Fruit fly (Drosophila melanogaster): ENCODE data around the gene Ir76a.

The Ir76a gene

DNA sequence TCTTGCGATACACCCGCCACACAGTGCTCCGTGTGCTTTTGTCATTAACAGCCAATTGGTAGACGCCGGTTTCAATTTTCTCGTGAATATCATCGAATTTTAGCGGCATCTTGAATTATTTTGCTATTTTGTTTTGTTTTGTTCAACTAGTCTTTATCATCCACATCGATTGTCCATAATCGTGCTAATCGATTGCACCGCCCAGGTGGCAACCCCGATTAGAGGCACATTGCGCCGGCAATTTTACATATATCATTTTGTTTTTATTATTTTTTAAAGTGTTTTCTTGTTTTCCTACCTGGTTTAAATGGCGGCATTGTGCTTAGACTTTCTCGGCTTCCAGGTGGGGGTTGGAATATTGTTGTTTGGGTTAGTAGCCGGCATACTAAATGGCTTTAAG is 6.8 kb downstream of the Ir76a start, which contains the start of gene CG34116 (continued):
- TF ChIP-seq Ada2b (GFP tag; IDR thresholded peaks at IDR 0.05) (no peak), ind (GFP tag; optimal IDR thresholded peaks at IDR 0.05) (no peak), CG11695 (GFP tag; IDR thresholded peaks at IDR 0.05) (no peak), hkb (optimal IDR thresholded peaks at IDR 0.05) (no peak), hkb (GFP tag; IDR thresholded peaks at IDR 0.05) (no peak), CG15514 (GFP tag; optimal IDR thresholded peaks at IDR 0.05) (no peak), gt (GFP tag; IDR thresholded peaks at IDR 0.05) (no peak), Ets65A (GFP tag) (peak; percentile 38), CG14014 (GFP tag; IDR thresholded peaks at IDR 0.05) (no peak), unc-4 (GFP tag; IDR thresholded peaks at IDR 0.05; ENCODE audit: partially characterized antibody) (peak; percentile 57; the same call in 1 of the 2 replicates), yki (optimal IDR thresholded peaks at IDR 0.05) (no peak), CG4404 (GFP tag; IDR thresholded peaks at IDR 0.05) (no peak), Atf3 (GFP tag; optimal IDR thresholded peaks at IDR 0.05) (no peak), sqz (GFP tag; optimal IDR thresholded peaks at IDR 0.05) (no peak), Mrtf (GFP tag; IDR thresholded peaks at IDR 0.05) (no peak), CG8765 (GFP tag; IDR thresholded peaks at IDR 0.05) (no peak), CG6791 (GFP tag; IDR thresholded peaks at IDR 0.05; ENCODE audit: partially characterized antibody) (peak; percentile 84), HmgZ (tag; optimal IDR thresholded peaks at IDR 0.05) (no peak), Camta (GFP tag; optimal IDR thresholded peaks at IDR 0.05) (no peak), Mad (GFP tag; optimal IDR thresholded peaks at IDR 0.05) (no peak), Six4 (GFP tag; optimal IDR thresholded peaks at IDR 0.05) (no peak), H2.0 (GFP tag; IDR thresholded peaks at IDR 0.05) (no peak), CG32767 (GFP tag; IDR thresholded peaks at IDR 0.05) (no peak), NC2β (GFP tag; optimal IDR thresholded peaks at IDR 0.05) (no peak), CG13424 (tag; optimal IDR thresholded peaks at IDR 0.05) (no peak), mam (GFP tag; optimal IDR thresholded peaks at IDR 0.05) (no peak), CG5180 (GFP tag; optimal IDR thresholded peaks at IDR 0.05) (no peak), Bdp1 (GFP tag; optimal IDR thresholded peaks at IDR 0.05) (no peak), D19B (GFP tag; optimal IDR thresholded peaks at IDR 0.05) (no peak), odd (GFP tag; optimal IDR thresholded peaks at IDR 0.05) (no peak), inv (GFP tag; IDR thresholded peaks at IDR 0.05; ENCODE audit: partially characterized antibody) (peak; percentile 41; the same call in 1 of the 2 replicates), gfzf (GFP tag; optimal IDR thresholded peaks at IDR 0.05) (no peak), ftz-f1 (GFP tag; optimal IDR thresholded peaks at IDR 0.05) (no peak), CG18764 (GFP tag; optimal IDR thresholded peaks at IDR 0.05) (no peak), CG6175 (GFP tag; IDR thresholded peaks at IDR 0.05) (no peak), CG30020 (tag; optimal IDR thresholded peaks at IDR 0.05) (no peak), Tbp (GFP tag; optimal IDR thresholded peaks at IDR 0.05) (no peak), HLH54F (GFP tag; optimal IDR thresholded peaks at IDR 0.05) (no peak), CG1529 (GFP tag; optimal IDR thresholded peaks at IDR 0.05) (no peak), Rfx (GFP tag; IDR thresholded peaks at IDR 0.05) (no peak), bbx (GFP tag; IDR thresholded peaks at IDR 0.05; ENCODE audit: partially characterized antibody) (peak; percentile 73), Adf1 (GFP tag; IDR thresholded peaks at IDR 0.05) (no peak), CG17802 (tag; optimal IDR thresholded peaks at IDR 0.05) (no peak), NfI (GFP tag; optimal IDR thresholded peaks at IDR 0.05) (no peak), Hr3 (GFP tag; optimal IDR thresholded peaks at IDR 0.05) (no peak), CG12104 (GFP tag; optimal IDR thresholded peaks at IDR 0.05) (no peak), sisA (GFP tag; IDR thresholded peaks at IDR 0.05) (no peak), CG8290 (GFP tag; optimal IDR thresholded peaks at IDR 0.05) (no peak), CG8290 (tag; optimal IDR thresholded peaks at IDR 0.05) (no peak), dmrt11E (tag; optimal IDR thresholded peaks at IDR 0.05) (no peak), nau (GFP tag; optimal IDR thresholded peaks at IDR 0.05) (no peak), CG3995 (GFP tag; optimal IDR thresholded peaks at IDR 0.05) (no peak), CG17359 (tag; optimal IDR thresholded peaks at IDR 0.05) (no peak), en (GFP tag; optimal IDR thresholded peaks at IDR 0.05) (no peak)
